Fruit fly (Drosophila melanogaster) whole organism, embryonic: Measurements from ENCODE around the gene CG15390.

Experiments used
- ATbp ChIP-seq: fragments of 200-800 bp; sonication (Bioruptor generic); optimal IDR thresholded peaks from 2 replicates; lab custom pipeline; 2017; ENCODE audit warnings: missing biosample characterization, mild to moderate bottlenecking, missing genetic modification characterization, missing genetic modification reagents
- Aef1 ChIP-seq: fragments of 200-800 bp; sonication (Bioruptor generic); IDR thresholded peaks from 3 replicates; pipeline ENCODE4 v1.3.6; 2022; ENCODE audit warnings: missing biosample characterization, missing genetic modification characterization
- Asciz ChIP-seq: fragments of 200-800 bp; sonication (Bioruptor generic); optimal IDR thresholded peaks from 2 replicates; lab custom pipeline; 2017; ENCODE audit warnings: missing biosample characterization, mild to moderate bottlenecking, missing genetic modification characterization, missing genetic modification reagents
- Bgb ChIP-seq: fragments of 200-800 bp; sonication (Bioruptor generic); IDR thresholded peaks from 2 replicates; pipeline ENCODE4 v1.3.6; 2022; ENCODE audit warnings: missing biosample characterization, missing genetic modification characterization; ENCODE audit not compliant: partially characterized antibody
- CG10959 ChIP-seq: fragments of 200-800 bp; sonication (Bioruptor generic); IDR thresholded peaks from 2 replicates; pipeline ENCODE4 v1.3.6; 2022; ENCODE audit warnings: missing biosample characterization, missing genetic modification characterization
- CG11456 ChIP-seq: fragments of 200-800 bp; sonication (Bioruptor generic); IDR thresholded peaks from 3 replicates; pipeline ENCODE4 v1.3.6; 2022; ENCODE audit warnings: missing biosample characterization, missing genetic modification characterization
- CG11504 ChIP-seq: fragments of 200-800 bp; sonication (Bioruptor generic); optimal IDR thresholded peaks from 3 replicates; lab custom pipeline; 2019; ENCODE audit warnings: missing biosample characterization, mild to moderate bottlenecking, missing genetic modification characterization, moderate library complexity
- CG12769 ChIP-seq: fragments of 200-800 bp; sonication (Bioruptor generic); optimal IDR thresholded peaks from 2 replicates; lab custom pipeline; 2019; ENCODE audit warnings: missing biosample characterization, mild to moderate bottlenecking, missing genetic modification characterization, moderate library complexity
- CG13894 ChIP-seq: fragments of 200-800 bp; sonication (Bioruptor generic); optimal IDR thresholded peaks from 3 replicates; lab custom pipeline; 2018; ENCODE audit warnings: missing biosample characterization, mild to moderate bottlenecking, missing genetic modification characterization, moderate library complexity
- CG1529 ChIP-seq: fragments of 200-800 bp; sonication (Bioruptor generic); optimal IDR thresholded peaks from 3 replicates; lab custom pipeline; 2018; ENCODE audit warnings: missing biosample characterization, missing genetic modification characterization
- CG16863 ChIP-seq: fragments of 200-800 bp; sonication (Bioruptor generic); optimal IDR thresholded peaks from 3 replicates; lab custom pipeline; 2016; ENCODE audit warnings: missing biosample characterization, missing genetic modification characterization
- CG17186 ChIP-seq: fragments of 200-800 bp; sonication (Bioruptor generic); optimal IDR thresholded peaks from 3 replicates; lab custom pipeline; 2017; ENCODE audit warnings: missing biosample characterization, missing genetic modification reagents, missing genetic modification characterization
- CG17568 ChIP-seq: fragments of 200-800 bp; sonication (Bioruptor generic); optimal IDR thresholded peaks from 2 replicates; lab custom pipeline; 2018; ENCODE audit warnings: missing biosample characterization, mild to moderate bottlenecking, missing genetic modification characterization, moderate library complexity
- CG1792 ChIP-seq: fragments of 200-800 bp; sonication (Bioruptor generic); optimal IDR thresholded peaks from 2 replicates; lab custom pipeline; 2016; ENCODE audit warnings: missing biosample characterization, missing genetic modification characterization
- CG2116 ChIP-seq: fragments of 200-800 bp; sonication (Bioruptor generic); optimal IDR thresholded peaks from 3 replicates; lab custom pipeline; 2018; ENCODE audit warnings: missing biosample characterization, mild to moderate bottlenecking, missing genetic modification characterization
- CG2678 ChIP-seq: fragments of 200-800 bp; sonication (Bioruptor generic); optimal IDR thresholded peaks from 3 replicates; lab custom pipeline; 2019; ENCODE audit warnings: missing biosample characterization, mild to moderate bottlenecking, missing genetic modification characterization, moderate library complexity
- CG31388 ChIP-seq: fragments of 200-800 bp; sonication (Bioruptor generic); optimal IDR thresholded peaks from 2 replicates; lab custom pipeline; 2016; ENCODE audit warnings: missing biosample characterization, missing genetic modification characterization
- CG34224 ChIP-seq: fragments of 200-800 bp; sonication (Bioruptor generic); IDR thresholded peaks from 3 replicates; pipeline ENCODE4 v1.3.6; 2022; ENCODE audit warnings: missing biosample characterization, missing genetic modification characterization; ENCODE audit not compliant: partially characterized antibody
- CG3726 ChIP-seq: fragments of 200-800 bp; sonication (Bioruptor generic); IDR thresholded peaks from 3 replicates; pipeline ENCODE4, ENCODE4 v1.3.6; 2022; ENCODE audit warnings: missing biosample characterization, missing genetic modification characterization
- CG6683 ChIP-seq: fragments of 200-800 bp; sonication (Bioruptor generic); optimal IDR thresholded peaks from 2 replicates; lab custom pipeline; 2017; ENCODE audit warnings: missing biosample characterization, mild to moderate bottlenecking, missing genetic modification characterization, missing genetic modification reagents
- CG6689 ChIP-seq: fragments of 200-800 bp; sonication (Bioruptor generic); IDR thresholded peaks from 2 replicates; pipeline ENCODE4 v1.3.6; 2022; ENCODE audit warnings: missing biosample characterization, missing genetic modification characterization
- CG7745 ChIP-seq: fragments of 200-800 bp; sonication (Bioruptor generic); optimal IDR thresholded peaks from 2 replicates; lab custom pipeline; 2018; ENCODE audit warnings: missing biosample characterization, mild to moderate bottlenecking, missing genetic modification characterization, moderate library complexity
- CG8944 ChIP-seq: fragments of 200-800 bp; sonication (Bioruptor generic); optimal IDR thresholded peaks from 3 replicates; lab custom pipeline; 2016; ENCODE audit warnings: missing biosample characterization, missing genetic modification characterization
- CHES-1-like ChIP-seq: fragments of 200-800 bp; sonication (Bioruptor generic); optimal IDR thresholded peaks from 2 replicates; lab custom pipeline; 2016; ENCODE audit warnings: missing biosample characterization, missing genetic modification characterization
- Dp ChIP-seq: fragments of 200-800 bp; sonication (Bioruptor generic); optimal IDR thresholded peaks from 2 replicates; lab custom pipeline; 2018; ENCODE audit warnings: missing biosample characterization, mild to moderate bottlenecking, missing genetic modification characterization, moderate library complexity
- E2f2 ChIP-seq: fragments of 200-800 bp; sonication (Bioruptor generic); IDR thresholded peaks from 2 replicates; pipeline ENCODE4 v1.3.6; 2022; ENCODE audit warnings: missing biosample characterization, missing genetic modification characterization
- Ets65A ChIP-seq: fragments of 200-800 bp; sonication (Bioruptor generic); peaks from one replicate; lab custom pipeline; 2016; ENCODE audit warnings: missing biosample characterization, missing genetic modification characterization
- Ets97D ChIP-seq: fragments of 200-800 bp; sonication (Bioruptor generic); optimal IDR thresholded peaks from 3 replicates; lab custom pipeline; 2016; ENCODE audit warnings: missing biosample characterization, missing genetic modification characterization
- Hand ChIP-seq: fragments of 200-800 bp; sonication (Bioruptor generic); optimal IDR thresholded peaks from 2 replicates; lab custom pipeline; 2017; ENCODE audit warnings: mild to moderate bottlenecking, missing biosample characterization, missing genetic modification reagents, missing genetic modification characterization
- Hmx ChIP-seq: fragments of 200-800 bp; sonication (Bioruptor generic); optimal IDR thresholded peaks from 2 replicates; lab custom pipeline; 2016; ENCODE audit warnings: missing biosample characterization, missing genetic modification characterization
- Lhr ChIP-seq: fragments of 200-800 bp; sonication (Bioruptor generic); optimal IDR thresholded peaks from 3 replicates; lab custom pipeline; 2017; ENCODE audit warnings: mild to moderate bottlenecking, missing biosample characterization, missing genetic modification reagents, missing genetic modification characterization
- Med ChIP-seq: fragments of 200-800 bp; sonication (Bioruptor generic); peaks from one replicate; lab custom pipeline; 2016; ENCODE audit warnings: missing biosample characterization, missing genetic modification characterization, mild to moderate bottlenecking, inconsistent platforms, moderate library complexity
- NC2β ChIP-seq: fragments of 200-800 bp; sonication (Bioruptor generic); optimal IDR thresholded peaks from 2 replicates; lab custom pipeline; 2016; ENCODE audit warnings: missing biosample characterization, missing genetic modification characterization
- Nf-YC ChIP-seq: fragments of 200-800 bp; optimal IDR thresholded peaks from 3 replicates; lab custom pipeline; 2019; ENCODE audit warnings: missing biosample characterization, mild to moderate bottlenecking, missing genetic modification characterization, moderate library complexity
- Oli ChIP-seq: fragments of 200-800 bp; sonication (Bioruptor generic); optimal IDR thresholded peaks from 2 replicates; lab custom pipeline; 2018; ENCODE audit warnings: missing biosample characterization, mild to moderate bottlenecking, missing genetic modification characterization, moderate library complexity
- Opbp ChIP-seq: fragments of 200-800 bp; sonication (Bioruptor generic); IDR thresholded peaks from 3 replicates; pipeline ENCODE4 v1.3.6; 2022; ENCODE audit warnings: missing biosample characterization, missing genetic modification characterization; ENCODE audit not compliant: partially characterized antibody
- Sry-δ ChIP-seq: fragments of 200-800 bp; sonication (Bioruptor generic); optimal IDR thresholded peaks from 2 replicates; lab custom pipeline; 2016; ENCODE audit warnings: missing biosample characterization, missing genetic modification characterization
- ato ChIP-seq: fragments of 200-800 bp; sonication (Bioruptor generic); IDR thresholded peaks from 2 replicates; pipeline ENCODE4 v1.3.6; 2022; ENCODE audit warnings: missing biosample characterization, missing genetic modification characterization; ENCODE audit not compliant: partially characterized antibody
- bbx ChIP-seq: fragments of 200-800 bp; sonication (Bioruptor generic); IDR thresholded peaks from 2 replicates; pipeline ENCODE4 v1.3.6; 2022; ENCODE audit warnings: missing biosample characterization, missing genetic modification characterization; ENCODE audit not compliant: partially characterized antibody
- ci ChIP-seq: fragments of 200-800 bp; sonication (Bioruptor generic); IDR thresholded peaks from 3 replicates; pipeline ENCODE4 v1.3.6; 2022; ENCODE audit warnings: missing biosample characterization, missing genetic modification characterization
- dm ChIP-seq: fragments of 200-800 bp; sonication (Bioruptor generic); optimal IDR thresholded peaks from 3 replicates; lab custom pipeline; 2016; ENCODE audit warnings: missing biosample characterization, missing genetic modification characterization
- dmrt11E ChIP-seq: fragments of 200-800 bp; sonication (Bioruptor generic); optimal IDR thresholded peaks from 3 replicates; lab custom pipeline; 2018; ENCODE audit warnings: missing biosample characterization, mild to moderate bottlenecking, missing genetic modification characterization, moderate library complexity
- emc ChIP-seq: fragments of 200-800 bp; sonication (Bioruptor generic); optimal IDR thresholded peaks from 2 replicates; lab custom pipeline; 2016; ENCODE audit warnings: missing biosample characterization, missing genetic modification characterization
- fru ChIP-seq: fragments of >200 bp; optimal IDR thresholded peaks from 2 replicates; lab custom pipeline; 2017
- ken ChIP-seq: fragments of 200-800 bp; sonication (Bioruptor generic); IDR thresholded peaks from 3 replicates; pipeline ENCODE4 v1.3.6; 2022; ENCODE audit warnings: missing biosample characterization, missing genetic modification characterization
- lmd ChIP-seq: fragments of 200-800 bp; sonication (Bioruptor generic); IDR thresholded peaks from 2 replicates; pipeline ENCODE4 v1.3.6; 2022; ENCODE audit warnings: missing biosample characterization, missing genetic modification characterization
- nau ChIP-seq: fragments of 200-800 bp; sonication (Bioruptor generic); optimal IDR thresholded peaks from 3 replicates; lab custom pipeline; 2017; ENCODE audit warnings: missing biosample characterization, mild to moderate bottlenecking, missing genetic modification characterization, missing genetic modification reagents
- nerfin-1 ChIP-seq: fragments of 200-800 bp; sonication (Bioruptor generic); optimal IDR thresholded peaks from 3 replicates; lab custom pipeline; 2019; ENCODE audit warnings: missing biosample characterization, mild to moderate bottlenecking, missing genetic modification characterization, moderate library complexity
- repo ChIP-seq: fragments of 200-800 bp; sonication (Bioruptor generic); optimal IDR thresholded peaks from 2 replicates; lab custom pipeline; 2016; ENCODE audit warnings: missing biosample characterization, missing genetic modification characterization
- slou ChIP-seq: fragments of 200-800 bp; sonication (Bioruptor generic); optimal IDR thresholded peaks from 3 replicates; lab custom pipeline; 2016; ENCODE audit warnings: missing biosample characterization, missing genetic modification characterization
- tna ChIP-seq: fragments of 200-800 bp; sonication (Bioruptor generic); IDR thresholded peaks from 2 replicates; pipeline ENCODE4 v1.3.6; 2022; ENCODE audit warnings: missing biosample characterization, missing genetic modification characterization; ENCODE audit not compliant: partially characterized antibody

CG15390 gene

dm6 chr2L:2382971-2383370 is 8.5 kb downstream of the CG15390 start, which contains the start of gene PIG-Wa:
PIG-Wa (plus strand) TSS chr2L:2383202.
- no peak for TF ChIP-seq ken
- TF ChIP-seq NC2β (GFP tag; lab: Kevin White, UChicago): peak; percentile 5
- TF ChIP-seq CG1529: no peak
- TF ChIP-seq ATbp (GFP tag; lab: Kevin White, UChicago): no peak
- TF ChIP-seq Bgb (GFP tag; lab: Robert Waterston, UW): peak; percentile 56
- peak; percentile 90 for TF ChIP-seq Sry-δ (GFP tag; lab: Kevin White, UChicago)
- TF ChIP-seq CG8944 (GFP tag; lab: Kevin White, UChicago): no peak
- no peak; the same call in 2 of the 3 replicates for TF ChIP-seq ci (GFP tag; lab: Robert Waterston, UW)
- TF ChIP-seq Ets65A: no peak
- no peak for TF ChIP-seq CG17568 (GFP tag; lab: Kevin White, UChicago)
- no peak for TF ChIP-seq CG31388 (GFP tag; lab: Kevin White, UChicago)
- TF ChIP-seq CG34224 (GFP tag; lab: Robert Waterston, UW): peak; percentile 59; the same call in 2 of the 3 replicates
- no peak for TF ChIP-seq CG1792
- TF ChIP-seq Opbp (GFP tag; lab: Robert Waterston, UW): peak; percentile 70; the same call in 2 of the 3 replicates
- TF ChIP-seq Ets97D (GFP tag; lab: Kevin White, UChicago): peak; percentile 62
- no peak for TF ChIP-seq CG3726 (GFP tag; lab: Robert Waterston, UW)
- no peak for TF ChIP-seq ato (GFP tag; lab: Robert Waterston, UW)
- peak; percentile 32 for TF ChIP-seq Lhr
- no peak for TF ChIP-seq CG10959 (GFP tag; lab: Robert Waterston, UW)
- peak; percentile 7 for TF ChIP-seq CHES-1-like (GFP tag; lab: Kevin White, UChicago)
- TF ChIP-seq Nf-YC: no peak
- TF ChIP-seq CG13894 (tag; lab: Kevin White, UChicago): no peak
- no peak for TF ChIP-seq CG6683 (GFP tag; lab: Kevin White, UChicago)
- peak; percentile 80 for TF ChIP-seq nerfin-1 (tag; lab: Kevin White, UChicago)
- peak; percentile 84 for TF ChIP-seq Med (GFP tag; lab: Kevin White, UChicago)
- no peak for TF ChIP-seq repo (GFP tag; lab: Kevin White, UChicago)
- TF ChIP-seq Asciz: no peak
- no peak for TF ChIP-seq Hmx
- TF ChIP-seq Oli (tag; lab: Kevin White, UChicago): no peak
- TF ChIP-seq bbx (GFP tag; lab: Robert Waterston, UW): peak; percentile 38; the same call in 1 of the 2 replicates
- TF ChIP-seq E2f2 (GFP tag; lab: Robert Waterston, UW): peak; percentile 94
- no peak for TF ChIP-seq CG7745 (tag; lab: Kevin White, UChicago)
- TF ChIP-seq Hand (GFP tag; lab: Kevin White, UChicago): no peak
- no peak for TF ChIP-seq Aef1 (GFP tag; lab: Robert Waterston, UW)
- no peak for TF ChIP-seq nau (GFP tag; lab: Kevin White, UChicago)
- TF ChIP-seq CG2116 (GFP tag; lab: Kevin White, UChicago): peak; percentile 31
- no peak for TF ChIP-seq CG11456
- no peak for TF ChIP-seq slou (GFP tag; lab: Kevin White, UChicago)
- TF ChIP-seq dmrt11E (tag; lab: Kevin White, UChicago): no peak
- no peak for TF ChIP-seq dm
- TF ChIP-seq tna (GFP tag; lab: Robert Waterston, UW): no peak
- no peak for TF ChIP-seq CG17186
- TF ChIP-seq CG2678: no peak
- TF ChIP-seq CG11504 (tag; lab: Kevin White, UChicago): peak; percentile 13
- no peak for TF ChIP-seq CG6689 (GFP tag; lab: Robert Waterston, UW)
- TF ChIP-seq Dp (GFP tag; lab: Kevin White, UChicago): peak; percentile 91
- no peak for TF ChIP-seq emc (GFP tag; lab: Kevin White, UChicago)
- TF ChIP-seq CG16863 (GFP tag; lab: Kevin White, UChicago): no peak
- TF ChIP-seq fru: no peak
- TF ChIP-seq lmd (GFP tag; lab: Robert Waterston, UW): no peak
- TF ChIP-seq CG12769 (tag; lab: Kevin White, UChicago): no peak
